Worm (Caenorhabditis elegans) whole organism, L4/young adult: ENCODE results near the gene F10C2.7.

Source experiments
- dao-5 ChIP-seq: sonication (generic microtip); optimal IDR thresholded peaks from 2 replicates; lab custom pipeline; 2016; ENCODE audit warnings: missing genotype, missing genetic modification characterization, moderate library complexity, missing compliant biosample characterization
- him-1 ChIP-seq: sonication (generic microtip); optimal IDR thresholded peaks from 2 replicates; lab custom pipeline; 2016; ENCODE audit warnings: missing genotype, missing genetic modification reagents, missing genetic modification characterization, missing compliant biosample characterization

DNA sequence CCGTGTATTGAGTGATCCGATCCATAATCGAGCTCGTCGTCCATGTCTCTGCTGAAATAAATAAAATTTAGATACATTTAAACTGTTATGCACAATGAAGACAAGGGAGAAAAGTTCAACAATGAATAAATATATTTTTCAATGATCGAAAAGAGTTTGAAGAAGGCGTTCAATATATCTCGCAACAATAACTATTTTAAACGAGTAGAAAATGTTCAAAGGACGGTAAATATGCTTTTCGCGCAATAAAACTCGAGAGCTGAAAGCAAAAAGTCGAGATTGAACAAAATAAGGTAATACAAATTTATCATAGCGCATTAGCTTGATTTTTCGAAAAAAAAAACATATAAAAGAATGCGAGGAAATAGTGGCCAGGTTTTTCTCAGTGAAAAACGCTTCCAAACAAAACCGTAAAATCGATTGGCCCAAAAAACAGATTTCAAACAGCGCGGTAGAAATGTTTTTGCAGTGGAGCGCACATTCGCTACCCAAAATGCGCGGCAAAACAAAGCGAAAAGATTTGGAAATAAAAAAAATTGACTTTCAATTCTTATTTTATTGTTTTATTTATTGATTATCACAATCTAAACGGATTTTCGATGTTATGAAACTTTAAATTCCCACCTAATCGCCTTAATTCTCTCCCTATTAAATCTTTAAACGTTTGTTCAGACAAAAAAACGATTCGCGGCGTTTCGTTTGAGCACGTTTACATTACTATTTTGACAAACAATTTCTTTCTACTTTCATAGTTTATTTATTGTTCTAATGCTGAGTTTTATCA lies 12.7 kb upstream of the F10C2.7 start, which contains the start of the genes kup-1 and F10C2.4:
- TF ChIP-seq dao-5 (tag; lab: Kevin White, UChicago) (no peak), him-1 (no peak)
